Fruit fly (Drosophila melanogaster) whole organism, embryonic: ENCODE results near the gene CG14853.

ENCODE experiments used
- Bgb ChIP-seq: fragments of 200-800 bp; sonication (Bioruptor generic); IDR thresholded peaks from 2 replicates; pipeline ENCODE4 v1.3.6; 2022; ENCODE audit warnings: missing biosample characterization, missing genetic modification characterization; ENCODE audit not compliant: partially characterized antibody
- CG11093 ChIP-seq: fragments of 200-800 bp; sonication (Bioruptor generic); IDR thresholded peaks from 3 replicates; pipeline ENCODE4 v1.3.6; 2022; ENCODE audit warnings: missing biosample characterization, missing genetic modification characterization
- CG11696 ChIP-seq: fragments of 200-800 bp; sonication (Bioruptor generic); IDR thresholded peaks from 2 replicates; pipeline ENCODE4 v1.3.6; 2022; ENCODE audit warnings: missing biosample characterization, missing genetic modification characterization
- CG12071 ChIP-seq: fragments of 200-800 bp; sonication (Bioruptor generic); optimal IDR thresholded peaks from 3 replicates; lab custom pipeline; 2018; ENCODE audit warnings: missing biosample characterization, mild to moderate bottlenecking, missing genetic modification characterization
- CG13424 ChIP-seq: fragments of 200-800 bp; sonication (Bioruptor generic); optimal IDR thresholded peaks from 2 replicates; lab custom pipeline; 2019; ENCODE audit warnings: missing biosample characterization, mild to moderate bottlenecking, missing genetic modification characterization, moderate library complexity
- CG14860 ChIP-seq: fragments of 200-800 bp; sonication (Bioruptor generic); IDR thresholded peaks from 3 replicates; pipeline ENCODE4 v1.3.6; 2022; ENCODE audit warnings: missing biosample characterization, missing genetic modification characterization; ENCODE audit not compliant: partially characterized antibody
- CG16815 ChIP-seq: fragments of 200-800 bp; sonication (Bioruptor generic); optimal IDR thresholded peaks from 3 replicates; lab custom pipeline; 2017; ENCODE audit warnings: missing biosample characterization, mild to moderate bottlenecking, missing genetic modification characterization
- CG2129 ChIP-seq: fragments of 200-800 bp; sonication (Bioruptor generic); IDR thresholded peaks from 2 replicates; pipeline ENCODE4 v1.3.6; 2022; ENCODE audit warnings: missing biosample characterization, missing genetic modification characterization; ENCODE audit not compliant: partially characterized antibody
- CG31224 ChIP-seq: fragments of 200-800 bp; sonication (Bioruptor generic); IDR thresholded peaks from 2 replicates; pipeline ENCODE4 v1.3.6; 2022; ENCODE audit warnings: missing biosample characterization, missing genetic modification characterization
- CG3407 ChIP-seq: fragments of 200-800 bp; sonication (Bioruptor generic); optimal IDR thresholded peaks from 2 replicates; lab custom pipeline; 2018; ENCODE audit warnings: missing biosample characterization, mild to moderate bottlenecking, missing genetic modification characterization
- CG3995 ChIP-seq: fragments of 200-800 bp; sonication (Bioruptor generic); optimal IDR thresholded peaks from 3 replicates; lab custom pipeline; 2016; ENCODE audit warnings: missing biosample characterization, missing genetic modification characterization
- CG7839 ChIP-seq: fragments of 200-800 bp; sonication (Bioruptor generic); optimal IDR thresholded peaks from 3 replicates; lab custom pipeline; 2018; ENCODE audit warnings: missing biosample characterization, mild to moderate bottlenecking, missing genetic modification characterization, moderate library complexity
- CG7963 ChIP-seq: fragments of 200-800 bp; sonication (Bioruptor generic); IDR thresholded peaks from 3 replicates; pipeline ENCODE4 v1.3.6; 2022; ENCODE audit warnings: missing biosample characterization, missing genetic modification characterization; ENCODE audit not compliant: partially characterized antibody
- CG8290 ChIP-seq, 3 experiments: fragments of 200-800 bp; sonication (Bioruptor generic); optimal IDR thresholded peaks; 2 replicates each; lab custom pipeline; 2016 to 2019; ENCODE audit warnings: missing biosample characterization in 3 of 3, missing genetic modification characterization in 3 of 3, mild to moderate bottlenecking in 2 of 3, moderate library complexity in 1 of 3
- CG8765 ChIP-seq: fragments of 200-800 bp; sonication (Bioruptor generic); IDR thresholded peaks from 2 replicates; pipeline ENCODE4 v1.3.6; 2022; ENCODE audit warnings: missing biosample characterization, missing genetic modification characterization
- CG8924 ChIP-seq: fragments of 200-800 bp; optimal IDR thresholded peaks from 3 replicates; lab custom pipeline; 2019; ENCODE audit warnings: missing biosample characterization, mild to moderate bottlenecking, missing genetic modification characterization, moderate library complexity
- CG9437 ChIP-seq: fragments of 200-800 bp; sonication (Bioruptor generic); optimal IDR thresholded peaks from 2 replicates; lab custom pipeline; 2018; ENCODE audit warnings: missing biosample characterization, mild to moderate bottlenecking, missing genetic modification characterization
- CG9727 ChIP-seq: fragments of 200-800 bp; sonication (Bioruptor generic); optimal IDR thresholded peaks from 3 replicates; lab custom pipeline; 2017; ENCODE audit warnings: missing biosample characterization, mild to moderate bottlenecking, missing genetic modification characterization
- Dref ChIP-seq: fragments of 200-800 bp; sonication (Bioruptor generic); IDR thresholded peaks from 2 replicates; pipeline ENCODE4 v1.3.6; 2022; ENCODE audit warnings: missing biosample characterization, missing genetic modification characterization
- Ets65A ChIP-seq: fragments of 200-800 bp; sonication (Bioruptor generic); peaks from one replicate; lab custom pipeline; 2016; ENCODE audit warnings: missing biosample characterization, missing genetic modification characterization
- HmgZ ChIP-seq: fragments of 200-800 bp; sonication (Bioruptor generic); optimal IDR thresholded peaks from 2 replicates; lab custom pipeline; 2018; ENCODE audit warnings: missing biosample characterization, mild to moderate bottlenecking, missing genetic modification characterization
- Nf-YB ChIP-seq: fragments of 200-800 bp; sonication (Bioruptor generic); optimal IDR thresholded peaks from 3 replicates; lab custom pipeline; 2019; ENCODE audit warnings: missing biosample characterization, mild to moderate bottlenecking, missing genetic modification characterization, moderate library complexity
- Nf-YC ChIP-seq: fragments of 200-800 bp; optimal IDR thresholded peaks from 3 replicates; lab custom pipeline; 2019; ENCODE audit warnings: missing biosample characterization, mild to moderate bottlenecking, missing genetic modification characterization, moderate library complexity
- NfI ChIP-seq: fragments of 200-800 bp; sonication (Bioruptor generic); optimal IDR thresholded peaks from 3 replicates; lab custom pipeline; 2018; ENCODE audit warnings: missing biosample characterization, mild to moderate bottlenecking, missing genetic modification characterization, moderate library complexity
- ac ChIP-seq: fragments of 200-800 bp; sonication (Bioruptor generic); optimal IDR thresholded peaks from 3 replicates; lab custom pipeline; 2017; ENCODE audit warnings: missing biosample characterization, mild to moderate bottlenecking, missing genetic modification characterization
- bbx ChIP-seq: fragments of 200-800 bp; sonication (Bioruptor generic); IDR thresholded peaks from 2 replicates; pipeline ENCODE4 v1.3.6; 2022; ENCODE audit warnings: missing biosample characterization, missing genetic modification characterization; ENCODE audit not compliant: partially characterized antibody
- chinmo ChIP-seq: fragments of 200-800 bp; sonication (Bioruptor generic); IDR thresholded peaks from 4 replicates; pipeline ENCODE4 v1.3.6; 2022; ENCODE audit warnings: missing biosample characterization, missing genetic modification characterization; ENCODE audit not compliant: partially characterized antibody
- crp ChIP-seq, 2 experiments: fragments of 200-800 bp; sonication (Bioruptor generic); optimal IDR thresholded peaks; 2 replicates in 1 of 2; 3 replicates in 1 of 2; lab custom pipeline; 2017; ENCODE audit warnings: missing biosample characterization in 2 of 2, missing genetic modification characterization in 2 of 2, mild to moderate bottlenecking in 1 of 2, moderate library complexity in 1 of 2
- ewg ChIP-seq: fragments of 200-800 bp; sonication (Bioruptor generic); optimal IDR thresholded peaks from 3 replicates; lab custom pipeline; 2017; ENCODE audit warnings: mild to moderate bottlenecking, missing biosample characterization, missing genetic modification reagents, missing genetic modification characterization
- eyg ChIP-seq: fragments of 200-800 bp; sonication (Bioruptor generic); optimal IDR thresholded peaks from 3 replicates; lab custom pipeline; 2016; ENCODE audit warnings: missing biosample characterization, missing genetic modification characterization
- gfzf ChIP-seq: fragments of 200-800 bp; sonication (Bioruptor generic); optimal IDR thresholded peaks from 2 replicates; lab custom pipeline; 2016; ENCODE audit warnings: missing biosample characterization, mild to moderate bottlenecking, missing genetic modification characterization, moderate library complexity
- grn ChIP-seq: fragments of 200-800 bp; sonication (Bioruptor generic); optimal IDR thresholded peaks from 3 replicates; lab custom pipeline; 2017; ENCODE audit warnings: missing biosample characterization, missing genetic modification characterization
- hb ChIP-seq: fragments of 200-800 bp; sonication (Bioruptor generic); IDR thresholded peaks from 3 replicates; pipeline ENCODE4 v1.3.6; 2022; ENCODE audit warnings: missing biosample characterization, missing genetic modification characterization; ENCODE audit not compliant: partially characterized antibody
- hth ChIP-seq: fragments of >200 bp; optimal IDR thresholded peaks from 2 replicates; lab custom pipeline; 2017; ENCODE audit warnings: inconsistent platforms
- lilli ChIP-seq: fragments of 200-800 bp; sonication (Bioruptor generic); optimal IDR thresholded peaks from 3 replicates; lab custom pipeline; 2016; ENCODE audit warnings: missing biosample characterization, missing genetic modification characterization
- nerfin-1 ChIP-seq: fragments of 200-800 bp; sonication (Bioruptor generic); optimal IDR thresholded peaks from 3 replicates; lab custom pipeline; 2019; ENCODE audit warnings: missing biosample characterization, mild to moderate bottlenecking, missing genetic modification characterization, moderate library complexity
- pfk ChIP-seq: fragments of 200-800 bp; sonication (Bioruptor generic); optimal IDR thresholded peaks from 2 replicates; lab custom pipeline; 2018; ENCODE audit warnings: missing biosample characterization, mild to moderate bottlenecking, missing genetic modification characterization, moderate library complexity
- prd ChIP-seq, 3 experiments: fragments of >200 bp in 2 of 3; fragments of 200-800 bp in 1 of 3; sonication (Bioruptor generic) in 1 of 3; optimal IDR thresholded peaks in 2 of 3; IDR thresholded peaks in 1 of 3; 2 replicates in 2 of 3; 3 replicates in 1 of 3; pipeline versions ENCODE4 v1.3.6 to Lab custom; 2017 to 2022; ENCODE audit warnings: missing biosample characterization in 1 of 3, missing genetic modification characterization in 1 of 3
- pzg ChIP-seq: fragments of 200-800 bp; sonication (Bioruptor generic); optimal IDR thresholded peaks from 3 replicates; lab custom pipeline; 2018; ENCODE audit warnings: missing biosample characterization, mild to moderate bottlenecking, missing genetic modification characterization, moderate library complexity
- row ChIP-seq: fragments of 200-800 bp; sonication (Bioruptor generic); IDR thresholded peaks from 3 replicates; pipeline ENCODE4 v1.3.6; 2022; ENCODE audit warnings: missing biosample characterization, missing genetic modification characterization
- vvl ChIP-seq: fragments of 200-800 bp; sonication (Bioruptor generic); IDR thresholded peaks from 2 replicates; pipeline ENCODE4 v1.3.6; 2022; ENCODE audit warnings: missing biosample characterization, missing genetic modification characterization
- wdn ChIP-seq: fragments of 200-800 bp; sonication (Bioruptor generic); IDR thresholded peaks from 2 replicates; pipeline ENCODE4 v1.3.6; 2022; ENCODE audit warnings: missing biosample characterization, missing genetic modification characterization
- wek ChIP-seq: fragments of 200-800 bp; sonication (Bioruptor generic); optimal IDR thresholded peaks from 3 replicates; lab custom pipeline; 2018; ENCODE audit warnings: missing biosample characterization, mild to moderate bottlenecking, missing genetic modification characterization, moderate library complexity

The CG14853 gene

DNA sequence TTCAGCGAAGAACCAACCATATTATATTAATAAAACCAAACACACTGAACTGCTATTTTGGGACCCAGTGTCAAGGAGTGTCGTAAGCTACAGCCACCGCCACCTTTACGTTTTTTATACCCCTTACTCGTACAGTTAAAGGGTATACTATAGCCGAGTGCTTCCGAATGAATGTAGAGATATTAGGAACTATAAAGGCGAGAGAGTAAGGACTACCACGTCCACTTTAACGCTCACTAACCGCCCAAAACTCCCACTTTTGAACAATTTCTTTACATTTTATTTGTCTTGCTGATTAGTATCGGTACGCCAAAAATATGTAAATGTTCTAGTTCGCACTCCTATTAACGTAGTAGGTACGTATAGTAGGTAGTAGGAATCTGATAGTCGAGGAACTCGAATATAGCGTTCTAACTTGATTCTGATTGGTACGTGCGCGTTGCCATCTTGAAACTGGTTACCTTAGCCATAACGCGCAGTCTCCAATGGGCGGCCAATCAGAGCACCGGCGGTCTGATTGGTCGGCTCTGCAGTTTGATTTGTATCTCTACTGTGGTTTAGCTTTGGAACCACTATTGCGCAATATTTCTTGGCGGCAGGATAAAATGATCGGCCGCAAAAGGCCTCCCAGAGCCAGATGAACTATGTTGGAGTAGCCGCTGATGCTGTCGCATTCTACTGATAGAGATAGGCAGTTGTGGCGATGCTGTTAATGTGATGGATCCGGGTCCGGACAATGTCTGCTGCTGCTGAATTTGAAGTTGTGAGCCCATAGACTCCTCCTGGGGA is 46.7 kb downstream of the CG14853 start (continued):
- TF ChIP-seq grn (GFP tag; lab: Kevin White, UChicago): peak; percentile 55
- peak; percentile 24 for TF ChIP-seq CG7839
- peak; percentile 99 for TF ChIP-seq Nf-YB (GFP tag; lab: Kevin White, UChicago)
- TF ChIP-seq CG8765 (GFP tag; lab: Robert Waterston, UW): no peak
- TF ChIP-seq CG9437: peak; percentile 92
- no peak for TF ChIP-seq CG9727 (GFP tag; lab: Kevin White, UChicago)
- TF ChIP-seq CG14860 (GFP tag; lab: Robert Waterston, UW): peak; percentile 43; the same call in 1 of the 3 replicates

DNA sequence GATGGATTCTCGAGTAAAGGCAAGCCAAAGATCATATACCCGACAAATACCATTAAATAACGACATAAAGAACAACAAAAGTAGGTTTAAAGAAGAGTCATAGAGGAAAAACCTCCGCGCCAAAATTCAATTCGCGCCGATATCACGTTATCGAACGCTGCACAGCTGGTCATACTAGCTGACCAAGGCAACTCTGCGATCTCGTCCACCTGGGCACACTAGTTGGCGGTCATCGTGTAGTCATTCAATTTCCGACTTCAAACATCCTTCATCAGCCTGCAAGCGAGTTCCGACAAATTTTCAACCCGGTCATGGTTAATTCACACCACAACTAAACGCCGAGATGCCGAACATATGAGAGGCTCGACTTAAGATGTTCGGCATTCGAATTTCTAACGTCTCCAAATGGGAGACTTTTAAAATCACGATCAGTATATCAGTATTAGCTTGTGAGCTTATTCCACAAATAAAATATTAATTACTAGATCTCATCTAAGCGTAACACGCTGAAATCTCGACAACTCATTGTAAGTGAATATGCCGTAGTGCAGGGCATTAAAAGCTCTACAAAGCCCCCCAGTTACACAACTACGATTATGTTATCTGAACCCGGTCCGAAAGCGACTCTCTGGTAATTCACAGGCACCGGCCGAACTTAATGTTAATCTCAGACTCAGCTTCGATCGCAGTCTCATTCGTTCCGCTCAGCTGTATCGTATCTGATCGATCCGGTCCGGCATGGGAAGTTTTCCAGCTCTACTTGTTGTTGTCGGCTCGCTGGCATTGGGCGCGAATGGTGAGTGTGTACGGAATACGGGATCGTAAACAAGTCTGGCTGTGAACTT is 47.5 kb downstream of the CG14853 start, which contains the start of gene CG3505:
TSS of gene CG3505 (plus strand) at position 688 of the 845 bp plus-strand sequence.
- peak; percentile 29 for TF ChIP-seq eyg (GFP tag; lab: Kevin White, UChicago)
- peak; percentile 7 for TF ChIP-seq CG3995 (GFP tag; lab: Kevin White, UChicago)
- peak; percentile 9 for TF ChIP-seq CG12071 (GFP tag; lab: Kevin White, UChicago)
- no peak for TF ChIP-seq Ets65A
- no peak for TF ChIP-seq CG31224 (GFP tag; lab: Robert Waterston, UW)
- TF ChIP-seq ac: no peak
- peak; percentile 96 for TF ChIP-seq pzg
- TF ChIP-seq CG11696 (GFP tag; lab: Robert Waterston, UW): no peak
- peak; percentile 56 for TF ChIP-seq lilli (GFP tag; lab: Kevin White, UChicago)
- TF ChIP-seq wdn (GFP tag; lab: Robert Waterston, UW): no peak
- peak; percentile 68 for TF ChIP-seq row (GFP tag; lab: Robert Waterston, UW)
- TF ChIP-seq CG11093 (GFP tag; lab: Robert Waterston, UW): no peak
- no peak for TF ChIP-seq ewg (GFP tag; lab: Kevin White, UChicago)
- 0 out of 2 replicates have a peak, but pooled peaks have one; percentile 21 for TF ChIP-seq CG2129 (GFP tag; lab: Robert Waterston, UW)
- peak; percentile 20 for TF ChIP-seq CG8924 (tag; lab: Kevin White, UChicago)
- peak; percentile 10 for TF ChIP-seq CG8290 (GFP tag; optimal IDR thresholded peaks at IDR 0.05; lab: Kevin White, UChicago)
- TF ChIP-seq CG8290 (tag; optimal IDR thresholded peaks at IDR 0.05; lab: Kevin White, UChicago): peak in 1 of 2 experiments; percentile 38
- TF ChIP-seq vvl: peak; percentile 66
- TF ChIP-seq crp (GFP tag; optimal IDR thresholded peaks at IDR 0.05; lab: Kevin White, UChicago): peak in 1 of 2 experiments; percentile 60
- TF ChIP-seq chinmo (GFP tag; lab: Robert Waterston, UW): 0 out of 4 replicates have a peak, but pooled peaks have one; percentile 48
- no peak for TF ChIP-seq hb (GFP tag; lab: Robert Waterston, UW)
- TF ChIP-seq prd (optimal IDR thresholded peaks at IDR 0.05; lab: Kevin White, UChicago): no peak
- 0 out of 3 replicates have a peak, but pooled peaks have one; percentile 22 for TF ChIP-seq prd (GFP tag; IDR thresholded peaks at IDR 0.05; lab: Robert Waterston, UW)
- TF ChIP-seq Bgb (GFP tag; lab: Robert Waterston, UW): peak; percentile 38
- peak; percentile 83 for TF ChIP-seq pfk
- TF ChIP-seq Dref (GFP tag; lab: Robert Waterston, UW): peak; percentile 94
- TF ChIP-seq gfzf (GFP tag; lab: Kevin White, UChicago): peak; percentile 81
- TF ChIP-seq CG3407 (GFP tag; lab: Kevin White, UChicago): no peak
- TF ChIP-seq CG13424: peak; percentile 62
- 0 out of 3 replicates have a peak, but pooled peaks have one; percentile 37 for TF ChIP-seq CG7963 (GFP tag; lab: Robert Waterston, UW)
- no peak for TF ChIP-seq Nf-YC (tag; lab: Kevin White, UChicago)
- peak; percentile 26 for TF ChIP-seq wek (GFP tag; lab: Kevin White, UChicago)
- TF ChIP-seq nerfin-1 (tag; lab: Kevin White, UChicago): peak; percentile 25
- TF ChIP-seq bbx (GFP tag; lab: Robert Waterston, UW): peak; percentile 50; the same call in 1 of the 2 replicates
- TF ChIP-seq hth (lab: Kevin White, UChicago): no peak
- TF ChIP-seq HmgZ (tag; lab: Kevin White, UChicago): peak; percentile 56
- no peak for TF ChIP-seq CG16815 (GFP tag; lab: Kevin White, UChicago)
- TF ChIP-seq NfI (GFP tag; lab: Kevin White, UChicago): peak; percentile 49
